Worm (Caenorhabditis elegans) whole organism, early embryonic: ENCODE results near the gene F01D4.5.

Experiments used
- B0310.2 ChIP-seq: sonication (generic microtip); optimal IDR thresholded peaks from 2 replicates; lab custom pipeline; 2016; ENCODE audit warnings: mild to moderate bottlenecking, missing genetic modification characterization, missing compliant biosample characterization
- F13C5.2 ChIP-seq: sonication (generic microtip); optimal IDR thresholded peaks from 2 replicates; lab custom pipeline; 2017; ENCODE audit warnings: mild to moderate bottlenecking, missing genetic modification characterization, inconsistent platforms, missing compliant biosample characterization
- ama-1 ChIP-seq: fragments of 150-350 bp; optimal IDR thresholded peaks from 2 replicates; lab custom pipeline; 2014
- ceh-13 ChIP-seq: fragments of 200-800 bp; sonication (Bioruptor generic); optimal IDR thresholded peaks from 2 replicates; lab custom pipeline; 2018; ENCODE audit warnings: mild to moderate bottlenecking, missing genetic modification characterization, missing compliant biosample characterization
- hnd-1 ChIP-seq: sonication (generic microtip); optimal IDR thresholded peaks from 2 replicates; lab custom pipeline; 2016; ENCODE audit warnings: missing genetic modification characterization, missing compliant biosample characterization
- pes-1 ChIP-seq: fragments of 200-800 bp; sonication (Bioruptor generic); IDR thresholded peaks from 2 replicates; pipeline ENCODE4 v1.3.6; 2022; ENCODE audit warnings: missing genetic modification reagents, missing genetic modification characterization, missing compliant biosample characterization
- tbx-11 ChIP-seq: fragments of 200-800 bp; sonication (Bioruptor generic); IDR thresholded peaks from 2 replicates; pipeline ENCODE4 v1.3.6; 2022; ENCODE audit warnings: missing genetic modification characterization, missing compliant biosample characterization
- tbx-37 ChIP-seq: fragments of 200-800 bp; sonication (Bioruptor generic); conservative IDR thresholded peaks from 2 replicates; pipeline ENCODE4 v1.3.6; 2022; ENCODE audit warnings: missing genetic modification reagents, missing genetic modification characterization, missing compliant biosample characterization

DNA sequence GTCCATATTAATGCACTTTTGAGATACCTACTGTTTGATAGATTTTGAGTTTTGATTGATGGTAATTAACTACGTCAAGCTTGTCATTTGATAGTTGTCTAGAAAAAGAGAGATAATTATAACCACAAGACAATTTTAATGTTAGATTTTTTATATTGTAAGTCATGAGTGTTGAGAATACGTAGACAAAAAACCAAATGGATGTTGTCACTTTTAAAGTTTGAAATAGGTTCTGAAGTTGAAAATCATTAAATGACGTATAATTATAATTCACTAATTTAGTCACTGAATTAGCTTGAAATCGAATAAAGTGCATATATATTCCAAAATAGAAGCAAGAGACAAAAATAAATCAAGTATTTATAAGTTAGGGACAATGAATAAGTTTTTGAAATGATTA is 46.3 kb downstream of the F01D4.5 start:
- TF ChIP-seq tbx-37 (GFP tag; lab: Robert Waterston, UW) (no peak), hnd-1 (no peak), tbx-11 (GFP tag; lab: Robert Waterston, UW) (no peak), B0310.2 (tag; lab: Kevin White, UChicago) (no peak), ceh-13 (GFP tag; lab: Kevin White, UChicago) (no peak), pes-1 (GFP tag; lab: Robert Waterston, UW) (no peak), ama-1 (lab: Kevin White, UChicago) (no peak), F13C5.2 (no peak)
